Fruit fly (Drosophila melanogaster): ENCODE measurements around the gene CG34267.

CG34267 gene

dm6 chr3L:533807-534206, 33.6 kb upstream of the CG34267 start:
- TF ChIP-seq CG8478 (optimal IDR thresholded peaks at IDR 0.05) (no peak), psq (optimal IDR thresholded peaks at IDR 0.05) (no peak), pan (optimal IDR thresholded peaks at IDR 0.05) (no peak), usp (GFP tag; optimal IDR thresholded peaks at IDR 0.05) (no peak), Dll (optimal IDR thresholded peaks at IDR 0.05) (no peak), EcR (GFP tag; optimal IDR thresholded peaks at IDR 0.05) (no peak)

dm6 chr3L:531280-531853, 31.1 kb upstream of the CG34267 start:
- no peak for TF ChIP-seq CG8478 (optimal IDR thresholded peaks at IDR 0.05)
- no peak for TF ChIP-seq psq (optimal IDR thresholded peaks at IDR 0.05)
- peak; percentile 22 to 75 for TF ChIP-seq EcR (GFP tag; optimal IDR thresholded peaks at IDR 0.05)

- TF ChIP-seq usp (GFP tag; optimal IDR thresholded peaks at IDR 0.05) (no peak), Dll (optimal IDR thresholded peaks at IDR 0.05) (no peak), EcR (GFP tag; optimal IDR thresholded peaks at IDR 0.05) (no peak), psq (optimal IDR thresholded peaks at IDR 0.05) (no peak), pan (optimal IDR thresholded peaks at IDR 0.05) (no peak), CG8478 (optimal IDR thresholded peaks at IDR 0.05) (no peak)
Measured at dm6 chr3L:530813-531212, 30.6 kb upstream of the CG34267 start.

DNA sequence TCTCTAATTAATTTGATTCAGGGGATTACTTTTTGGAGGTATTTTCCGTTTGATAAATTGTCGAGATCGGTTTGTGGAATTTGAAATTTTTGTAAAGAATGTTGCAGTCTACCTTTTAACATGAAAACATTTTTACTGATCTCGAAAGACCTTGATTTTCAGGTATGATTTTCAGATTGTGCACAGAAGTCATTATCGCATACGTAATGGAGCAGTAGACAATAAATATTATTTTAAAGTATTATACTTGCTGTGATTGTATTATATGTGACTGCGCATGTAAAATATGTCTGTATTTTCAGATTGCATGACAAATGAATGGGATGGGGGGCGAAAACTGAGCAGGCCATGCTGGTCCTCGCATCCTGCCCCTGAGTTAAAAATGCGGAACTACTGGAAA, 27.8 kb upstream of the CG34267 start, which contains the start of gene CG34269:
CG34269 (plus strand) TSS at position 301 of the 400 bp plus-strand sequence.
- TF ChIP-seq psq (optimal IDR thresholded peaks at IDR 0.05) (no peak), pan (optimal IDR thresholded peaks at IDR 0.05) (no peak), Dll (optimal IDR thresholded peaks at IDR 0.05) (no peak)

dm6 chr3L:524246-524645, 24.0 kb upstream of the CG34267 start:
- TF ChIP-seq Dll (optimal IDR thresholded peaks at IDR 0.05), result no peak
- TF ChIP-seq pan (optimal IDR thresholded peaks at IDR 0.05), result no peak

DNA sequence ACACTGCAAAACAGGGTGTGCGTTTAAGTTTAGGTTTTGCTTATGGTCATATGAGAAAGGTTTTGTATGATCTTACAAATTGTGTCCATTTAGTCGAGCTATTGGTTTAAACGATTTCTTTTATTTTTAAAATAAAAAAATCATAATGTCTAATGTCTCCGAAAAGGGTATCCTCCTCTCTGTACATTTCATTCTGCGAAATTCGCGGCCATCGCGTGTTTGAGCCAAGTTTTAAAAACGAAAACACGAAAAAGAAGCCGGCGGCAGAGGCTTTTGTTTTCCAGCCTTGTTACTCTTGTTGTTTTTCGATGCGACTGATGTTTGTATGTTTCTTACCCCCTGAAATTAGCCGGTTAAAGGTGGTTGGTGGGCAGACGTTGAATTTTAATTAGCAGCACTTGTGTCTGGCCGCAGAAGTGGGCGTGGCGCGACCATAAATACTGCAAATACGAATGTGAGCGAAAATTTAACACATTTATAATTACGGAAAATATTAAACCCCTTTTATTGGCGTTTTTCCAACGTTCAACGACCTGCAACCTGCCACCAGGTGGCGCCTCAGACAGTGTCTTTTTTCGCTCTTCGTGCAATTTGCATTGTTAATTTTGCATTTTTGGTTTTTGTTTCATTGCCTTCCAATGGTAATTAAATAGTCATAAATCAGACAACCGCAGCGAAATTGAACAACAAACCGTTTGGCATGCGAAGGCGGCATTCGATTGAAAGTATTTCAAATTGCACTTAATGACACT, 20.4 kb upstream of the CG34267 start:
- TF ChIP-seq Dll (optimal IDR thresholded peaks at IDR 0.05), result no peak
- no peak for TF ChIP-seq EcR (GFP tag; optimal IDR thresholded peaks at IDR 0.05)
- TF ChIP-seq CG8478 (optimal IDR thresholded peaks at IDR 0.05), result no peak

- TF ChIP-seq EcR (GFP tag; optimal IDR thresholded peaks at IDR 0.05) (no peak), CG8478 (optimal IDR thresholded peaks at IDR 0.05) (no peak), psq (optimal IDR thresholded peaks at IDR 0.05) (no peak), usp (GFP tag; optimal IDR thresholded peaks at IDR 0.05) (no peak), pan (optimal IDR thresholded peaks at IDR 0.05) (no peak)
Measured at dm6 chr3L:516948-517599, 16.8 kb upstream of the CG34267 start.

dm6 chr3L:516544-516943, 16.3 kb upstream of the CG34267 start:
- TF ChIP-seq CG8478 (optimal IDR thresholded peaks at IDR 0.05), result no peak
- no peak for TF ChIP-seq EcR (GFP tag; optimal IDR thresholded peaks at IDR 0.05)
- TF ChIP-seq psq (optimal IDR thresholded peaks at IDR 0.05), result no peak
- TF ChIP-seq pan (optimal IDR thresholded peaks at IDR 0.05), result no peak
- TF ChIP-seq usp (GFP tag; optimal IDR thresholded peaks at IDR 0.05), result no peak
- TF ChIP-seq Dll (optimal IDR thresholded peaks at IDR 0.05), result no peak

dm6 chr3L:515614-516013, 15.4 kb upstream of the CG34267 start:
- TF ChIP-seq pan (optimal IDR thresholded peaks at IDR 0.05) (no peak), Dll (optimal IDR thresholded peaks at IDR 0.05) (no peak), EcR (GFP tag; optimal IDR thresholded peaks at IDR 0.05) (no peak), CG8478 (optimal IDR thresholded peaks at IDR 0.05) (no peak), psq (optimal IDR thresholded peaks at IDR 0.05) (no peak), usp (GFP tag; optimal IDR thresholded peaks at IDR 0.05) (no peak)

dm6 chr3L:513656-514055, 13.4 kb upstream of the CG34267 start:
- TF ChIP-seq CG8478 (optimal IDR thresholded peaks at IDR 0.05) (no peak), Dll (optimal IDR thresholded peaks at IDR 0.05) (no peak)

- TF ChIP-seq EcR (GFP tag; optimal IDR thresholded peaks at IDR 0.05), result no peak
Measured at dm6 chr3L:511755-512209, 11.5 kb upstream of the CG34267 start.

DNA sequence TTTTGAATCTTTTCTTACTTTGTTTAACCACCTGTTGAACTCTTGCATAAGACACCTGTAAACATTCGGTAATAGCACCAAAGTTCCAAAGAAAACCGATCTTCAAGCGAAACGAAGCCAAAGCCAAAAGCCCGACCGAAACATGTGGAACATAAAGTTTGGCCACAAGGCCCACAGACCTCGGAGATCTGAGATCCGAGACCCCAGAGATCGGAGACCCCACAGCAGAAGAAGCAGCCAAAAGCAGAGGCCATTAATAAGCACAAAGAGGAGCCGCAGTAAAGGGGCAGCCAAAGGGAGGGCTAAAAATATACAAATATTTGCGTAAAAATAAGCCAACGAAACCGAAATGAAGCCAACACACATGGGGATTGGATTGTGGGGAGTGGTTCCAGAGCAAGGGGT, 10.6 kb upstream of the CG34267 start:
- peak in 1 of 2 experiments; percentile 42 for TF ChIP-seq EcR (GFP tag; optimal IDR thresholded peaks at IDR 0.05)
- no peak for TF ChIP-seq usp (GFP tag; optimal IDR thresholded peaks at IDR 0.05)

DNA sequence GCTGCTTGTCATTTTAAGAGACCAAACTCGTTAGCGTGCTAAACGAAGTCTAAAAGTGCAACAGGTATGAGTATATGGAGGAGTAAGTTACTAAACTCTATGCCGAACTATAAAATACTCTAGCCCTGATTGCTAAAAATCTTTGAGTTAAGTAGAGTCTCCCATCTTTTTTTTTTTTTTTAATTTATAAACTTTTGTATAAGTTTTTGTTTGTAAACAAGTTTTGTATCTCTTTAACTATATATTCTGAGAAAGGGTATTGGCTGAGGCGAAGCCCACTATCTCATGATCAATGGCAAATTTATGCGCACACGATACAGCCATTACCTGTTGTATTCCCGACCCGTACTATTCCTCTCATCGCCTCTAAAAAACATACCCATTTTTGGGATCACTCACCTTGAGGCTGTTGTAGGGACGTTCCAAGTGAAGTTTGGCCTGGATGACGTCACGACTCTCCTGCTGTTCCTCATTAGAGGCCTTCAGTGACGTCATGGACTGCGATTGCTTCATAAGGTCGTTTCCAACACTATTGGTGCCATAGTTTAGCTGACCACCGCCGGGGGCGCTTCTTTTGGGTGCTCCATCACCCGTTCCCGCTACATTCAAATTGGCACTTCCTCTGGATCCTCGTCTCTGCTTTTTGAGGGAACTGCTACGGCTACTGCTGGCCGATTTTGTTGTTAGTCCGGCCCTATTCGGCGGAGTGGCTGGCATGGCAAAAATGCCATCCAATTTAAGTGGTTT, 7.5 kb upstream of the CG34267 start:
- TF ChIP-seq psq (optimal IDR thresholded peaks at IDR 0.05) (no peak), pan (optimal IDR thresholded peaks at IDR 0.05) (no peak), usp (GFP tag; optimal IDR thresholded peaks at IDR 0.05) (no peak), EcR (GFP tag; optimal IDR thresholded peaks at IDR 0.05) (no peak), CG8478 (optimal IDR thresholded peaks at IDR 0.05) (no peak), Dll (optimal IDR thresholded peaks at IDR 0.05) (no peak)
